Worm (Caenorhabditis elegans) whole organism, L4/young adult: Measurements from ENCODE around the gene W01A11.1.

Experiments
- W03F9.2 ChIP-seq: fragments of 150-350 bp; optimal IDR thresholded peaks from 2 replicates; lab custom pipeline; 2014; ENCODE audit warnings: missing biosample characterization, missing genetic modification characterization
- dao-5 ChIP-seq: sonication (generic microtip); optimal IDR thresholded peaks from 2 replicates; lab custom pipeline; 2016; ENCODE audit warnings: missing genotype, missing genetic modification characterization, moderate library complexity, missing compliant biosample characterization

DNA sequence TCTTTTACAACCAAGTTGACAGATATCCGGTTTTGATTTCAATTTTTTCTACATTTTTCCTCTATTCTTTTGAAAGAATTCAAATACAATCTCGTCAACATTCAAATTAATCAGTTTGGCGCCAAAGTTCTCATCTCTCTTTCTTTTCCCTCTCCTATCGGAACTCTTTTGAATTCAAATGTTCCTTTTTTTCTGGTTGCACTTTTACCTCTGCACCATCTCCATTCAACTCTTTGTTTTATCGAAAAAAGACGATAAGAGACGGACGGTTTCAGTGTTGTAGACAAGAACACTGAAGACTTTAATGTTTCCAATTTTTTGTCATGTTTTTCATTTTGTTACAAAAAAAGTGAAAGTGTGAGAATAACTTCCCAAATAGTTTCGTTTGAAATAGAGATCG, 23.0 kb upstream of the W01A11.1 start:
- TF ChIP-seq dao-5 (tag; lab: Kevin White, UChicago) (no peak), W03F9.2 (no peak)
